Worm (Caenorhabditis elegans) whole organism, L4 larva: Measurements from ENCODE around the gene lin-29.

Source experiments
- Y5F2A.4 ChIP-seq: fragments of 200-800 bp; sonication (Bioruptor generic); optimal IDR thresholded peaks from 2 replicates; lab custom pipeline; 2018; ENCODE audit warnings: mild to moderate bottlenecking, missing genetic modification characterization, missing compliant biosample characterization
- ZK337.2 ChIP-seq: fragments of 200-800 bp; sonication (Bioruptor generic); IDR thresholded peaks from 2 replicates; pipeline ENCODE4 v1.3.6; 2022; ENCODE audit warnings: missing genetic modification reagents, missing genetic modification characterization, missing compliant biosample characterization
- ZK546.5 ChIP-seq, 2 experiments: sonication (generic microtip); optimal IDR thresholded peaks; 2 replicates each; lab custom pipeline; 2017; ENCODE audit warnings: missing biosample characterization in 2 of 2, missing genetic modification characterization in 2 of 2
- aly-2 ChIP-seq: sonication (generic microtip); optimal IDR thresholded peaks from 2 replicates; lab custom pipeline; 2018; ENCODE audit warnings: missing biosample characterization, missing genetic modification characterization
- ama-1 ChIP-seq: fragments of 150-350 bp; optimal IDR thresholded peaks from 2 replicates; lab custom pipeline; 2014; ENCODE audit warnings: inconsistent platforms, mixed read lengths
- arid-1 ChIP-seq: fragments of 200-800 bp; sonication (Bioruptor generic); conservative IDR thresholded peaks from 2 replicates; pipeline ENCODE4 v1.3.6; 2022; ENCODE audit warnings: missing genetic modification reagents, missing genetic modification characterization, missing compliant biosample characterization
- ceh-20 ChIP-seq: fragments of 200-800 bp; sonication (Bioruptor generic); IDR thresholded peaks from 2 replicates; pipeline ENCODE4 v1.3.6; 2022; ENCODE audit warnings: missing genetic modification reagents, missing genetic modification characterization, missing compliant biosample characterization
- ceh-44 ChIP-seq: fragments of 200-800 bp; sonication (Bioruptor generic); IDR thresholded peaks from 2 replicates; pipeline ENCODE4 v1.3.6; 2022; ENCODE audit warnings: missing genetic modification reagents, missing genetic modification characterization, missing compliant biosample characterization
- ceh-82 ChIP-seq: sonication (generic microtip); optimal IDR thresholded peaks from 2 replicates; lab custom pipeline; 2017; ENCODE audit warnings: missing biosample characterization, missing genetic modification characterization
- ces-1 ChIP-seq: fragments of 150-350 bp; sonication (generic microtip); optimal IDR thresholded peaks from 4 replicates; lab custom pipeline; 2014; ENCODE audit warnings: missing biosample characterization, missing genetic modification reagents, missing genetic modification characterization
- cey-2 ChIP-seq: sonication (generic microtip); optimal IDR thresholded peaks from 3 replicates; lab custom pipeline; 2017; ENCODE audit warnings: missing genetic modification characterization, mild to moderate bottlenecking, missing compliant biosample characterization, antibody characterized with exemption, borderline replicate concordance; ENCODE audit not compliant: insufficient read depth
- ctbp-1 ChIP-seq: fragments of 200-800 bp; sonication (Bioruptor generic); IDR thresholded peaks from 2 replicates; pipeline ENCODE4 v1.3.6; 2022; ENCODE audit warnings: missing genetic modification reagents, missing genetic modification characterization, missing compliant biosample characterization
- daf-12 ChIP-seq: fragments of 150-350 bp; optimal IDR thresholded peaks from 2 replicates; lab custom pipeline; 2014; ENCODE audit warnings: missing biosample characterization, missing genetic modification reagents, missing genetic modification characterization
- daf-16 ChIP-seq, 3 experiments: sonication (generic microtip); optimal IDR thresholded peaks; 2 replicates each; lab custom pipeline; 2016 to 2017; ENCODE audit warnings: missing genetic modification characterization in 3 of 3, missing genetic modification reagents in 3 of 3, mild to moderate bottlenecking in 2 of 3, missing compliant biosample characterization in 2 of 3, missing biosample characterization in 1 of 3, moderate library complexity in 1 of 3
- dmd-6 ChIP-seq: fragments of 200-800 bp; sonication (Bioruptor generic); IDR thresholded peaks from 2 replicates; pipeline ENCODE4 v1.3.6; 2022; ENCODE audit warnings: missing genetic modification reagents, missing genetic modification characterization, missing compliant biosample characterization
- dmd-8 ChIP-seq: fragments of 200-800 bp; sonication (Bioruptor generic); IDR thresholded peaks from 2 replicates; pipeline ENCODE4 v1.3.6; 2022; ENCODE audit warnings: missing genetic modification characterization, missing compliant biosample characterization
- dmd-9 ChIP-seq: fragments of 200-800 bp; sonication (Bioruptor generic); IDR thresholded peaks from 2 replicates; pipeline ENCODE4 v1.3.6; 2022; ENCODE audit warnings: missing genetic modification reagents, missing genetic modification characterization, missing compliant biosample characterization
- fos-1 ChIP-seq: fragments of 150-350 bp; optimal IDR thresholded peaks from 2 replicates; lab custom pipeline; 2014; ENCODE audit warnings: missing biosample characterization, missing genetic modification characterization
- gei-8 ChIP-seq: fragments of 200-800 bp; sonication (Bioruptor generic); optimal IDR thresholded peaks from 2 replicates; lab custom pipeline; 2018; ENCODE audit warnings: mild to moderate bottlenecking, missing genetic modification characterization, missing compliant biosample characterization
- hif-1 ChIP-seq, 2 experiments: sonication (generic microtip); optimal IDR thresholded peaks; 2 replicates each; lab custom pipeline; 2016 to 2017; ENCODE audit warnings: missing compliant biosample characterization in 2 of 2, missing genetic modification characterization in 2 of 2, missing genetic modification reagents in 2 of 2, missing genotype in 2 of 2, mild to moderate bottlenecking in 1 of 2
- hlh-30 ChIP-seq: sonication (generic microtip); optimal IDR thresholded peaks from 2 replicates; lab custom pipeline; 2017; ENCODE audit warnings: antibody characterized with exemption, mild to moderate bottlenecking, missing genetic modification characterization, missing compliant biosample characterization; ENCODE audit not compliant: insufficient read depth
- lin-1 ChIP-seq: fragments of 200-800 bp; sonication (Bioruptor generic); IDR thresholded peaks from 2 replicates; pipeline ENCODE4 v1.3.6; 2022; ENCODE audit warnings: missing genetic modification reagents, missing genetic modification characterization, missing compliant biosample characterization
- lin-39 ChIP-seq: fragments of 150-350 bp; optimal IDR thresholded peaks from 2 replicates; lab custom pipeline; 2014; ENCODE audit warnings: missing biosample characterization, missing genetic modification reagents, missing genetic modification characterization
- madf-5 ChIP-seq, 2 experiments: fragments of 200-800 bp; sonication (Bioruptor generic); IDR thresholded peaks; 2 replicates each; pipeline ENCODE4 v1.3.6; 2022; ENCODE audit warnings: missing compliant biosample characterization in 2 of 2, missing genetic modification characterization in 2 of 2
- mdl-1 ChIP-seq, 2 experiments: fragments of 150-350 bp in 1 of 2; sonication (generic microtip) in 1 of 2; optimal IDR thresholded peaks; 2 replicates each; lab custom pipeline; 2014 to 2017; ENCODE audit warnings: missing biosample characterization in 2 of 2, missing genetic modification characterization in 2 of 2
- mep-1 ChIP-seq: fragments of 150-350 bp; sonication (generic microtip); optimal IDR thresholded peaks from 3 replicates; lab custom pipeline; 2014; ENCODE audit warnings: missing biosample characterization, missing genetic modification characterization
- mes-2 ChIP-seq: sonication (generic microtip); optimal IDR thresholded peaks from 2 replicates; lab custom pipeline; 2016; ENCODE audit warnings: missing genotype, mild to moderate bottlenecking, missing genetic modification characterization, missing compliant biosample characterization; ENCODE audit not compliant: poor library complexity, severe bottlenecking
- mxl-3 ChIP-seq: fragments of 200-800 bp; sonication (Bioruptor generic); optimal IDR thresholded peaks from 2 replicates; lab custom pipeline; 2018; ENCODE audit warnings: mild to moderate bottlenecking, missing genetic modification characterization, missing compliant biosample characterization
- nhr-11 ChIP-seq: fragments of 150-350 bp; optimal IDR thresholded peaks from 2 replicates; lab custom pipeline; 2014; ENCODE audit warnings: missing biosample characterization, missing genetic modification characterization
- nhr-25 ChIP-seq: sonication (generic microtip); optimal IDR thresholded peaks from 2 replicates; lab custom pipeline; 2017; ENCODE audit warnings: missing genetic modification characterization, mild to moderate bottlenecking, missing compliant biosample characterization, antibody characterized with exemption, moderate library complexity, borderline replicate concordance; ENCODE audit not compliant: insufficient read depth
- nhr-28 ChIP-seq: fragments of 150-350 bp; optimal IDR thresholded peaks from 2 replicates; lab custom pipeline; 2014; ENCODE audit warnings: missing biosample characterization, missing genetic modification characterization
- nhr-48 ChIP-seq: sonication (generic microtip); optimal IDR thresholded peaks from 2 replicates; lab custom pipeline; 2016; ENCODE audit warnings: mild to moderate bottlenecking, missing genetic modification characterization, missing compliant biosample characterization
- nhr-77 ChIP-seq: fragments of 150-350 bp; optimal IDR thresholded peaks from 2 replicates; lab custom pipeline; 2014; ENCODE audit warnings: missing biosample characterization, missing genetic modification characterization
- pha-4 ChIP-seq, 2 experiments: fragments of 150-350 bp in 1 of 2; fragments of 200-800 bp in 1 of 2; sonication (Bioruptor generic) in 1 of 2; IDR thresholded peaks in 1 of 2; optimal IDR thresholded peaks in 1 of 2; 2 replicates each; pipeline versions ENCODE4 v1.3.6 to Lab custom; 2014 to 2022; ENCODE audit warnings: missing genetic modification characterization in 2 of 2, missing genetic modification reagents in 2 of 2, missing biosample characterization in 1 of 2, missing compliant biosample characterization in 1 of 2
- sdz-12 ChIP-seq: fragments of 200-800 bp; sonication (Bioruptor generic); optimal IDR thresholded peaks from 2 replicates; lab custom pipeline; 2018; ENCODE audit warnings: mild to moderate bottlenecking, missing genetic modification characterization, missing compliant biosample characterization
- set-16 ChIP-seq: fragments of 200-800 bp; sonication (Bioruptor generic); IDR thresholded peaks from 2 replicates; pipeline ENCODE4 v1.3.6; 2022; ENCODE audit warnings: missing genetic modification reagents, missing genetic modification characterization, missing compliant biosample characterization
- snpc-1.2 ChIP-seq: fragments of 200-800 bp; sonication (Bioruptor generic); IDR thresholded peaks from 2 replicates; pipeline ENCODE4 v1.3.6; 2022; ENCODE audit warnings: missing genetic modification reagents, missing genetic modification characterization, missing compliant biosample characterization
- spr-1 ChIP-seq: sonication (generic microtip); optimal IDR thresholded peaks from 2 replicates; lab custom pipeline; 2016; ENCODE audit warnings: mild to moderate bottlenecking, missing genetic modification characterization, missing compliant biosample characterization
- tra-1 ChIP-seq: fragments of 200-800 bp; sonication (Bioruptor generic); IDR thresholded peaks from 2 replicates; pipeline ENCODE4 v1.3.6; 2022; ENCODE audit warnings: missing genetic modification reagents, missing genetic modification characterization, missing compliant biosample characterization
- unc-62 ChIP-seq, 3 experiments: fragments of 150-350 bp in 1 of 3; sonication (generic microtip); optimal IDR thresholded peaks in 2 of 3; peaks in 1 of 3; 1 replicate in 1 of 3; 2 replicates in 2 of 3; lab custom pipeline; 2014 to 2017; ENCODE audit warnings: missing biosample characterization in 3 of 3, missing genetic modification characterization in 3 of 3, missing genetic modification reagents in 3 of 3, missing genotype in 1 of 3
- vab-7 ChIP-seq: fragments of 200-800 bp; sonication (Bioruptor generic); IDR thresholded peaks from 2 replicates; pipeline ENCODE4 v1.3.6; 2022; ENCODE audit warnings: missing genetic modification reagents, missing genetic modification characterization, missing compliant biosample characterization
- zfp-2 ChIP-seq: sonication (generic microtip); optimal IDR thresholded peaks from 2 replicates; lab custom pipeline; 2016; ENCODE audit warnings: mild to moderate bottlenecking, missing genetic modification characterization, missing compliant biosample characterization

Gene lin-29

DNA sequence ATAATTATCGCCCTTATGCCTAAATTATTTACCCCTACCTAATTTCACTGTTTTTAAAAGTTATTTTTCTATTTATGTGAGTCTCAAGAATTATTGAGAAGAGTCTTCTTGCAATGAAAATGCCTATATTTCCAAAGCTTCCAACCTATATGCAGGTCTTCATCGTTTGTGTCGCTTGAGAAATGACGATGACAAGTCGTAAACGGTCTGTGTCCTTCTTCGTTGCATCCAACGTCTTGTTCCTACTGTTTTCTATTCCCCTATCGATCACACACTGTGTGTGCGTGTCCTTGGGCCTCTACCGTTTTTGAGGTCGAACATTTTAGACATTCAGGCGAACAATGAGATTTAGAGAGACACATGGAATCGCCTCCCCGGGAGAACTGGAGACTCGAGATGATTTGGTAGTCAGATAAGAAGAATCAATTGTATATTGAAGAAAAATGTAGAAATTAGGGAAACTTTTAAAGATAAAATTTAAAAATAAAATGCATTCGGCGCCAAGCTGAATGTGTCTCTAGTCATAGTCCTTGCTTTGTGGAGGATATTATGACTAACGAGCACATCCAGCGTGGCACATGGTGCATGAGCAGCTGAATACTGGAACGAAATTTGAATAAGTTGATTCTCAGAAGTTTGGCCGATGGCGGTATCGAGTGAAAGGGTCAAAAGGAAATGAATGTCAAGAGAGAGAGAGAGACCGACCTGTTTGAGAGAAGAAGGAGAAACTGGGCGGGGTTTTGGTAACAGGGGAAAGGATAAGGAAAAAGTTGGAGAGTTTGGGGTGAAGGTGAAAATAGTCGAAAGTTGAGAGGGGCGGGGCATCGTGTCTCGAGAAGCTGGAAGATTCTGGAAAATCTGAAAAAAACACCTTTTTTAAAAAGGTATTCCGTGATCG, 54.4 kb downstream of the lin-29 start (continued):
- TF ChIP-seq ceh-44 (GFP tag; lab: Robert Waterston, UW) = no peak
- TF ChIP-seq snpc-1.2 (GFP tag; lab: Robert Waterston, UW) = peak; percentile 7; the same call in 1 of the 2 replicates
- peak; percentile 63; the same call in 1 of the 2 replicates for TF ChIP-seq pha-4 (GFP tag; IDR thresholded peaks at IDR 0.05; lab: Robert Waterston, UW)
- TF ChIP-seq pha-4 (tag; optimal IDR thresholded peaks at IDR 0.05; lab: Kevin White, UChicago) = no peak
- TF ChIP-seq nhr-77 = no peak
- TF ChIP-seq daf-16 (GFP tag; optimal IDR thresholded peaks at IDR 0.05; lab: Kevin White, UChicago) = peak in 1 of 2 experiments; percentile 19
- TF ChIP-seq daf-16 (tag; optimal IDR thresholded peaks at IDR 0.05; lab: Kevin White, UChicago) = no peak
- peak; percentile 52 for TF ChIP-seq ama-1
- TF ChIP-seq, all 104 proteins: peak for 25

DNA sequence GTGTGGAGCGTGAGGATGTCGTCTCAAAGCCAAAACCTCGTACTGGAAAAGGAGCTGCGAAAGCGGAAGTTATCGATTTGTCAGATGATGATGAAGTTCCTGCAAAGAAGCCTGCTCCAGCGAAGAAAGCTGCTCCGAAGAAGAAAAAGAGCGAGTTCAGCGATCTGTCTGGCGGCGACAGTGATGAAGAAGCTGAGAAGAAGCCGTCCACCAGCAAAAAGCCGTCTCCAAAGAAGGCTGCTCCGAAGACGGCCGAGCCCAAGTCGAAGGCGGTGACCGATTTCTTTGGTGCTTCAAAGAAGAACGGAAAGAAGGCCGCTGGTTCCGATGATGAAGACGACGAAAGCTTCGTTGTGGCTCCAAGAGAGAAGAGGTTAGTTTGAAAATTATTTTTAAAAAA, 55.4 kb downstream of the lin-29 start:
- TF ChIP-seq nhr-25 (tag; lab: Kevin White, UChicago) (no peak), set-16 (GFP tag; lab: Robert Waterston, UW) (peak; percentile 80), dmd-9 (GFP tag; lab: Robert Waterston, UW) (no peak), ceh-82 (no peak), vab-7 (GFP tag; lab: Robert Waterston, UW) (no peak), aly-2 (tag; lab: Kevin White, UChicago) (peak; percentile 88), mes-2 (tag; lab: Kevin White, UChicago) (no peak), ama-1 (no peak), lin-1 (GFP tag; lab: Robert Waterston, UW) (no peak), ces-1 (no peak), ZK337.2 (GFP tag; lab: Robert Waterston, UW) (no peak), mdl-1 (tag; optimal IDR thresholded peaks at IDR 0.05; lab: Kevin White, UChicago) (no peak), zfp-2 (tag; lab: Kevin White, UChicago) (no peak), nhr-11 (tag; lab: Kevin White, UChicago) (no peak), ZK546.5 (tag; optimal IDR thresholded peaks at IDR 0.05; lab: Kevin White, UChicago) (no peak), tra-1 (GFP tag; lab: Robert Waterston, UW) (0 out of 2 replicates have a peak, but pooled peaks have one; percentile 8), unc-62 (GFP tag; optimal IDR thresholded peaks at IDR 0.05 in 1 of 2; lab: Kevin White, UChicago) (peak in 1 of 2 experiments; percentile 22), unc-62 (tag; optimal IDR thresholded peaks at IDR 0.05; lab: Kevin White, UChicago) (no peak), mxl-3 (no peak), gei-8 (GFP tag; lab: Kevin White, UChicago) (no peak), daf-12 (tag; lab: Kevin White, UChicago) (no peak), fos-1 (tag; lab: Kevin White, UChicago) (no peak), lin-39 (tag; lab: Kevin White, UChicago) (no peak)

DNA sequence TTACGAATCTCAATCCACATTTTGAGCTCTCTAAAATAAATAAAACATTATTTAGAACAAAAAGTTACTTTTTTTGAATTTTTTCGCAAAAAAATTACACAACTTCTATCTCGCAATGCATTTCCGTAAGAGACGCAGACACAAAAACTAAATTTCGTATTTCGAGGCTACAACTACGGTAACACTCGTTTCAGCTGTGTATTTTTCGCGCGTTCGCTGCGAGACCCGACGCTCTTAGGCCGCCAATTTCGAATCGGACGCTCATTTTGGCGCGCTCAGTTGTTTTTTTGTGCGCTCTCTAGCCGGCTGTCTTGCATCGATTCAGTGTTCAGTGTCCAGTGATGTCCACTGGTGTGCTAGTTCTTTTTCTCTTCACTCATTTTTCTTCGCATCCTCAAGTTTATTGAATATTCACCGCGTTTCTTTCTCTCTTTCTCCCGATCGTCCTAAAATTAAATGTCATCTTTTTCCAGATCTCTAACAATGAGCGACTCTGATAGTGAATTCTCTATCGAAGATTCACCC, 60.4 kb downstream of the lin-29 start, which contains the start of the genes npp-3 and top-2:
npp-3 (minus strand) TSS at position 115 of the 525 bp plus-strand sequence.
top-2 (plus strand) TSS at position 475 of the 525 bp plus-strand sequence.
- TF ChIP-seq ctbp-1 (GFP tag; lab: Robert Waterston, UW) (peak; percentile 87), dmd-8 (GFP tag; lab: Robert Waterston, UW) (no peak), arid-1 (peak; percentile 93), zfp-2 (tag; lab: Kevin White, UChicago) (peak; percentile 81), Y5F2A.4 (no peak), dmd-6 (peak; percentile 79), ceh-20 (GFP tag; lab: Robert Waterston, UW) (peak; percentile 92), ZK546.5 (tag; optimal IDR thresholded peaks at IDR 0.05; lab: Kevin White, UChicago) (peak in 1 of 2 experiments; percentile 4), mep-1 (tag; lab: Kevin White, UChicago) (peak; percentile 97), ceh-44 (GFP tag; lab: Robert Waterston, UW) (peak; percentile 57; the same call in 1 of the 2 replicates), gei-8 (GFP tag; lab: Kevin White, UChicago) (no peak), mxl-3 (peak; percentile 3), madf-5 (GFP tag; IDR thresholded peaks at IDR 0.05; lab: Robert Waterston, UW) (no peak), sdz-12 (GFP tag; lab: Kevin White, UChicago) (no peak), nhr-48 (tag; lab: Kevin White, UChicago) (peak; percentile 70), nhr-28 (tag; lab: Kevin White, UChicago) (peak; percentile 73), hif-1 (tag; optimal IDR thresholded peaks at IDR 0.05; lab: Kevin White, UChicago) (peak; percentile 41 to 87), spr-1 (tag; lab: Kevin White, UChicago) (peak; percentile 83), cey-2 (no peak), hlh-30 (peak; percentile 93)
